Worm (Caenorhabditis elegans): ENCODE data around the gene Y57G11C.40.

Gene Y57G11C.40

DNA sequence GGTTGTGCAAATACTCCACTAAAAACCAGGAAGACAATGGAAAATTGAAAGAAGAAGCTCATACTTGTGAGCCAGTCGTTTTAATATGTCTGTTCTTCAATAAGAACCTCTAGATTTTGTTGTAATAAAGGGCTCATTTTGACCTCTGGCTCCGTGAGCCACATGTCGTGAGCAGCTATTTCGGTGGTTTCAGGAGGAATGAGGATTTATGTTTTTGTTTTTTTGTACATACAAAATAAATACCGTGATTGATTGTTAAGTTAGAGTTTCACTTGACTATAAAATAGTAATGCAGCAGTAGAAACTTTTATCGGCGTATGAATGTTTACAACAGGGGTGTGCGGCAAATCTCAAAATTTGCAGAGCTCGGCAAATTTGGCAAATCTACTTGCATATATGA, at the start of gene Y57G11C.40:
TSS of gene Y57G11C.40 (minus strand) at position 101 of the 400 bp plus-strand sequence.
- TF ChIP-seq T22C8.4 (GFP tag; IDR thresholded peaks at IDR 0.05) = no peak
- no peak for TF ChIP-seq med-1 (GFP tag; optimal IDR thresholded peaks at IDR 0.05; ENCODE audit: insufficient read depth)
- TF ChIP-seq flt-1 (GFP tag; IDR thresholded peaks at IDR 0.05) = no peak
- no peak for TF ChIP-seq ref-1 (GFP tag; conservative IDR thresholded peaks at IDR 0.05)
- TF ChIP-seq ztf-23 (GFP tag; IDR thresholded peaks at IDR 0.05) = no peak
- no peak for TF ChIP-seq tab-1 (GFP tag; IDR thresholded peaks at IDR 0.05)
- TF ChIP-seq ztf-29 (GFP tag; IDR thresholded peaks at IDR 0.05) = no peak
- no peak for TF ChIP-seq cog-1 (tag; optimal IDR thresholded peaks at IDR 0.05)
- no peak for TF ChIP-seq klf-2 (GFP tag; conservative IDR thresholded peaks at IDR 0.05)

DNA sequence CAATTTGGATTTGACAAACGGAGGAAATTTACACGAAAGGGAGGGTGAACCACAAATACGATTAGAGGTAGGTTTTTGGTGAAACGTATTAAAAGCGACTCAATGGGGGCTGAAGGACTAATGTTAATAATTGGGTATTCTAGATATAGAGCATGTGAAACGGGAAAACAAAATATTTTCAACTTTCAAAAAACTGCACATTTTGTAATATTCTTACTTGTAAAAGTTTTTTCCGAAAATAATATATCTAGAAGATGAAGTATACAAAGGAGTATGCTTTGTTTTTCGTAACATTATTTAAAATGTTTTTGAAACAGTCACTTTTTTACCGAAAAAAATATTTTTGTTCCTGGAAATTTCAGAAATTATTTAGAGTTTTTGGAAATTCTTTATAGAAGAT, 37.9 kb upstream of the Y57G11C.40 start:
- TF ChIP-seq cog-1 (tag; optimal IDR thresholded peaks at IDR 0.05) = no peak
- no peak for TF ChIP-seq ref-1 (GFP tag; conservative IDR thresholded peaks at IDR 0.05)
- no peak for TF ChIP-seq tab-1 (GFP tag; IDR thresholded peaks at IDR 0.05)

DNA sequence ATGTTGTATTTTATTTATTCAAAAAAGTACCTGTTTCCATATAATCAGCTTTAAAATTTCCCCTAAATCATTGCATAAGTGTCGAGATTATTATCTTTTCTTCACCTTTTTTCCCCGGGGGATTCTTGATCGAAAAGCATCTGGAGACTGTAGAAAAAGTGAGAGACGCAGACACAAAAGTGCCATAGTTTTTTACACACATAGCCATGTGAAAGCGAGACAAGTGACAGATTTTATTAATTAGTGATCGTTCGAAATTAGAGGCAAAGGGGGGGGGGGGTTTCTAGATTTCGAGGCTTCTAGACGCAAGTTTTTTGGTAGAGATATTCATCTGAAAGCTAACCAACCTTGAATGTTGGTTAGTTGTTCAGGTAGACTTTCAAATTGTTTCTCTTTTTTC, 25.2 kb upstream of the Y57G11C.40 start:
- TF ChIP-seq cog-1 (tag; optimal IDR thresholded peaks at IDR 0.05) = no peak
- TF ChIP-seq flt-1 (GFP tag; IDR thresholded peaks at IDR 0.05) = no peak
- no peak for TF ChIP-seq tab-1 (GFP tag; IDR thresholded peaks at IDR 0.05)
- TF ChIP-seq klf-2 (GFP tag; conservative IDR thresholded peaks at IDR 0.05) = no peak
- no peak for TF ChIP-seq ref-1 (GFP tag; conservative IDR thresholded peaks at IDR 0.05)
- no peak for TF ChIP-seq T22C8.4 (GFP tag; IDR thresholded peaks at IDR 0.05)
- no peak for TF ChIP-seq ztf-29 (GFP tag; IDR thresholded peaks at IDR 0.05)

DNA sequence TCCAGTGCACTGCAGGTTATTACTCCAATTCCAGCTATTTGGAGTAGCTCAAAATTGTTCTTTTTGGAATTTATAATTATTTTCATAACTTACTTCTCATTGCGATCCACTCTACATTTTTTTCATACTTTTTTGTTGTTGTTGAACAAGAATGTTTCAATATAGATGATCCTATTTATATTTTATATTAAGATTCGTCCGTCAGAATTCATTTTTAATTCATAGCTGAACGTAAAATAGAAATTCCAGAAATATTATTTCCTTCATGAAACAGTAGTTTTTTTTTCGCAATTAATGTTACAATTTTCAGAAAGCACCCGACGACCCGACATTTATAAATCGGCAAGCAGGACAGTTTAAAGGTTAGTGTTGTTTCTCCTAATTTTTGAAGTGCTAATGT, 24.2 kb upstream of the Y57G11C.40 start, which contains the start of gene Y57G11C.42:
TSS of gene Y57G11C.42 (plus strand) at position 301 of the 400 bp plus-strand sequence.
- no peak for TF ChIP-seq flt-1 (GFP tag; IDR thresholded peaks at IDR 0.05)
- no peak for TF ChIP-seq ztf-23 (GFP tag; IDR thresholded peaks at IDR 0.05)
- TF ChIP-seq cog-1 (tag; optimal IDR thresholded peaks at IDR 0.05) = no peak
- TF ChIP-seq klf-2 (GFP tag; conservative IDR thresholded peaks at IDR 0.05) = no peak
- no peak for TF ChIP-seq tab-1 (GFP tag; IDR thresholded peaks at IDR 0.05)
- no peak for TF ChIP-seq ref-1 (GFP tag; conservative IDR thresholded peaks at IDR 0.05)
- no peak for TF ChIP-seq med-1 (GFP tag; optimal IDR thresholded peaks at IDR 0.05; ENCODE audit: insufficient read depth)
- no peak for TF ChIP-seq ztf-29 (GFP tag; IDR thresholded peaks at IDR 0.05)
- TF ChIP-seq T22C8.4 (GFP tag; IDR thresholded peaks at IDR 0.05) = no peak

DNA sequence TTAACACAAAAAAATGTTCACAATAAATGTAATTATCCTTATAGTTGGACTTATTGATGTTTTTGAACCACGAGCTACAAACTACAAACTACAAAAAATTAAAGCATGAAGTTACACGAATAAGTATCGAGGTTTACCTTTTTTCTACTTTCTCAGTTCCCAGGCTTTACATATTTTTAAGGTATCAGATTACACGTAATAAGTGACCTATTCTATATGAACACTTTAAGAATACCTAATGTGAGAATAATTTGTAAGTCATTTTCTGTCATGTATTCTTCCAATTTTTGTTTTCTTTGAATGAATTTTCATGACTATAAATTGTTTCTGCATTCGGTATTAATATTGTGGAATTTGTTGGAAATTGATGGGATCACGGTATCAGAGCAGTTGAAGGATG, 11.4 kb upstream of the Y57G11C.40 start, which contains the start of gene lgc-8:
TSS of gene lgc-8 (plus strand) at position 301 of the 400 bp plus-strand sequence.
- TF ChIP-seq T22C8.4 (GFP tag; IDR thresholded peaks at IDR 0.05) (no peak), ref-1 (GFP tag; conservative IDR thresholded peaks at IDR 0.05) (no peak), klf-2 (GFP tag; conservative IDR thresholded peaks at IDR 0.05) (no peak), flt-1 (GFP tag; IDR thresholded peaks at IDR 0.05) (no peak), ztf-23 (GFP tag; IDR thresholded peaks at IDR 0.05) (no peak), cog-1 (tag; optimal IDR thresholded peaks at IDR 0.05) (no peak), tab-1 (GFP tag; IDR thresholded peaks at IDR 0.05) (no peak), ztf-29 (GFP tag; IDR thresholded peaks at IDR 0.05) (no peak), med-1 (GFP tag; optimal IDR thresholded peaks at IDR 0.05; ENCODE audit: insufficient read depth) (no peak)

DNA sequence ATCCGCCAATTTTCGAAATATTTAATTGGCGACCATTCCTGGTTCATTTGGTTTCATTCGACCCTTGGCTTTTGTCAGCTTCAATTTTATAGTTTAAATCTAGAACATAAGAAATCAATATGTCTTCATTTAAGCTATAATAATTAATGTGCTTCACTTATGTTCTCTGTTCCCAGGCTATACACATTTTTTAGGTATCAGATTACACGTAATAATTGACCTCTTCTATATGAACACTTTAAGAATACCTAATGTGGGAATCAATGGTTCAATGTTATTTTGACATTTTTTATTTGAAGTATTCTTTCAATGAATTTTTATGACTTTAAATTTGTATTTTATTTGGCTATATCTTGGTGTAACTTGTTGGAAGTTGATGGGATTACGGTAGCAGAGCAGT, 5.2 kb upstream of the Y57G11C.40 start, which contains the start of gene lgc-7:
TSS of gene lgc-7 (plus strand) at position 301 of the 400 bp plus-strand sequence.
- TF ChIP-seq T22C8.4 (GFP tag; IDR thresholded peaks at IDR 0.05) (no peak), cog-1 (tag; optimal IDR thresholded peaks at IDR 0.05) (no peak), ztf-23 (GFP tag; IDR thresholded peaks at IDR 0.05) (no peak), klf-2 (GFP tag; conservative IDR thresholded peaks at IDR 0.05) (no peak), ztf-29 (GFP tag; IDR thresholded peaks at IDR 0.05) (no peak), med-1 (GFP tag; optimal IDR thresholded peaks at IDR 0.05; ENCODE audit: insufficient read depth) (no peak), ref-1 (GFP tag; conservative IDR thresholded peaks at IDR 0.05) (no peak), tab-1 (GFP tag; IDR thresholded peaks at IDR 0.05) (no peak), flt-1 (GFP tag; IDR thresholded peaks at IDR 0.05) (no peak)

DNA sequence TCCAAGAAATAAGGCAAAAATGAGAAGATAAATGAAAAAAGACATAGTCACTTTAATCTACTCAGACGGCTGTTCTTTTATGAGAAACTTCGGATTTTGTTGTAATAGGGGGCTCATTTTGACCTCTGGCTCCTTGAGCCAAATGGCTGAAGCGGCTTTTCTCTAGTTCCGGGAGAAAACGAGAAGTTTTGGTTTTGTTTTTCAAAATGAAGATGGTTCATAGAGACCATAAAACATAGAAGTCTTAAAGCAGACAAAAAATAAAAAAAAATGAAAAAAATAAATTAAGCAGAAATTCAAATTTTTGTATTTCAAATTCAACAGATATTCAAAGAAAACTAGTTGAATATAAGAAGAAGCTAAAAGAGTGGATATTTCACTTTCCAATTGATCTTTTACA, 2.2 kb upstream of the Y57G11C.40 start, which contains the start of gene Y57G11C.41:
TSS of gene Y57G11C.41 (minus strand) at position 101 of the 400 bp plus-strand sequence.
- TF ChIP-seq ztf-23 (GFP tag; IDR thresholded peaks at IDR 0.05) (no peak), med-1 (GFP tag; optimal IDR thresholded peaks at IDR 0.05; ENCODE audit: insufficient read depth) (no peak), ztf-29 (GFP tag; IDR thresholded peaks at IDR 0.05) (no peak), ref-1 (GFP tag; conservative IDR thresholded peaks at IDR 0.05) (no peak), T22C8.4 (GFP tag; IDR thresholded peaks at IDR 0.05) (no peak)

DNA sequence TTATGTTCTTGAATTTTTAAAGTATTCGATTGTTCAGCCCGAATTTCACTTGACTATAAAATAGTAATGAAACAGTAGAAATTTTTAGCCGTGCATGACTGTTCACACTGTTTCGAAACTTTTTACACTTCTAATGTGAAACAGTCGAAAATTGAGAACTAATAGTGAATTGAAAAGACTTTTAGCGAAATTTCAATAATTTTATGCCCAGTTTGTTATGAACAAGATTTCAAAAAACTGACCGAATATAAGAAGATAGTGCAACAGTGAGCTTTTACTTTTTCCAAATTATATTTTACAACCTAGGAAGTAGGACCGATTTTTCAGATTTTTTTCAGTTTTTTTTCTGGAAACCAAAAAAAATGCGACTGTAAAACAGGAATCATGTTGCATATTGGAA, 897 bp upstream of the Y57G11C.40 start:
- no peak for TF ChIP-seq cog-1 (tag; optimal IDR thresholded peaks at IDR 0.05)
- no peak for TF ChIP-seq ref-1 (GFP tag; conservative IDR thresholded peaks at IDR 0.05)
- TF ChIP-seq flt-1 (GFP tag; IDR thresholded peaks at IDR 0.05) = no peak
- no peak for TF ChIP-seq ztf-29 (GFP tag; IDR thresholded peaks at IDR 0.05)
- TF ChIP-seq ztf-23 (GFP tag; IDR thresholded peaks at IDR 0.05) = no peak
- TF ChIP-seq tab-1 (GFP tag; IDR thresholded peaks at IDR 0.05) = no peak
- TF ChIP-seq klf-2 (GFP tag; conservative IDR thresholded peaks at IDR 0.05) = no peak
- TF ChIP-seq T22C8.4 (GFP tag; IDR thresholded peaks at IDR 0.05) = no peak
- TF ChIP-seq med-1 (GFP tag; optimal IDR thresholded peaks at IDR 0.05; ENCODE audit: insufficient read depth) = no peak

DNA sequence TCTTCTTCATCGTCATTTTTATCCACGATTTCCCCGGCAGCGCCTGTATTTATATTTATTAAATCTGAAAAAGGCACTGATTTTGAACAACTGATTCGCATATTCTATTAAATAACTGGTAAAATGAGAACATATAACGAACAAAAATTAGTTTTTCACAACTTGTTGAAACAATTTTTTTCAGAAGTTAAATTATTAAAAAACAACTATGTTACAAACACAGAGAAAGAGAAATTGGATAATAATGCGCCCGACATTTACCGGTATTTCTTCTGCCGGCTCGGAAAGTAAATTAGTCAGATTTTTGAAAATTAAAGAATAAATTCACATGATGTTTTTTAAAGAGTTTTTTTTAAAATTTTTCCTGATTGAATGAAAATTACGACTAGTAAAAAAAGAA, 4.2 kb downstream of the Y57G11C.40 start, which contains the start of gene haf-8:
TSS of gene haf-8 (minus strand) at position 101 of the 400 bp plus-strand sequence.
- TF ChIP-seq ref-1 (GFP tag; conservative IDR thresholded peaks at IDR 0.05) (no peak), klf-2 (GFP tag; conservative IDR thresholded peaks at IDR 0.05) (no peak)

DNA sequence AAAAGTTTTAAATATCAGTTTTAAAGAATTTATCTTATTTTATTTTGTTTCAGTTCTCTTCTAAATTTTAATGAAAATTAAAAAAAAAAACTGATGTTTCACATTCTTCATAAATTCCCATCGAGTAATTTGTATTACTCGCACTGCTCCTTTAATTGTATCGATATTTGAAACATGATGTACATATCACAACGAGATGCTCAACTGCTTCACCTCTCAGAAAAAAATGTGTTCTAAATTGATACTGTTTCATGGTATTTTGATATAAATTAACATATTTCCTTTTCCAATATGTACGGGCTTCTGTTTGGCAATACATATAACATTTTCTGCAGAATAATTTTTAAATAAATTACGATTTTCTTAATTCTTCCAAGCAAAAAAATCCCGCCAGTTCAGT, 16.3 kb downstream of the Y57G11C.40 start:
- no peak for TF ChIP-seq T22C8.4 (GFP tag; IDR thresholded peaks at IDR 0.05)
- TF ChIP-seq cog-1 (tag; optimal IDR thresholded peaks at IDR 0.05) = no peak
- TF ChIP-seq tab-1 (GFP tag; IDR thresholded peaks at IDR 0.05) = no peak
- no peak for TF ChIP-seq klf-2 (GFP tag; conservative IDR thresholded peaks at IDR 0.05)

Measured in whole organism, midembryonic.